Fruit fly (Drosophila melanogaster): ENCODE results near the gene cona.

dm6 chr3R:18371346-18371745, 14.3 kb upstream of the cona start:
- TF ChIP-seq Poxn (GFP tag; IDR thresholded peaks at IDR 0.05) (no peak), CG16863 (GFP tag; optimal IDR thresholded peaks at IDR 0.05) (no peak)
